Fruit fly (Drosophila melanogaster) whole organism, embryonic: Measurements from ENCODE around the gene CG13840.

Experiments
- Bdp1 ChIP-seq: fragments of 200-800 bp; sonication (Bioruptor generic); optimal IDR thresholded peaks from 3 replicates; lab custom pipeline; 2016; ENCODE audit warnings: missing biosample characterization, missing genetic modification characterization
- CG10147 ChIP-seq: fragments of 200-800 bp; sonication (Bioruptor generic); optimal IDR thresholded peaks from 2 replicates; lab custom pipeline; 2019; ENCODE audit warnings: missing biosample characterization, mild to moderate bottlenecking, missing genetic modification characterization, moderate library complexity
- CG10543 ChIP-seq: fragments of 200-800 bp; sonication (Bioruptor generic); optimal IDR thresholded peaks from 3 replicates; lab custom pipeline; 2017; ENCODE audit warnings: missing biosample characterization, mild to moderate bottlenecking, missing genetic modification characterization, moderate library complexity
- CG11504 ChIP-seq: fragments of 200-800 bp; sonication (Bioruptor generic); optimal IDR thresholded peaks from 3 replicates; lab custom pipeline; 2019; ENCODE audit warnings: missing biosample characterization, mild to moderate bottlenecking, missing genetic modification characterization, moderate library complexity
- CG13296 ChIP-seq: fragments of 200-800 bp; sonication (Bioruptor generic); optimal IDR thresholded peaks from 3 replicates; lab custom pipeline; 2018; ENCODE audit warnings: missing biosample characterization, mild to moderate bottlenecking, missing genetic modification characterization
- CG13424 ChIP-seq: fragments of 200-800 bp; sonication (Bioruptor generic); optimal IDR thresholded peaks from 2 replicates; lab custom pipeline; 2019; ENCODE audit warnings: missing biosample characterization, mild to moderate bottlenecking, missing genetic modification characterization, moderate library complexity
- CG15269 ChIP-seq: fragments of 200-800 bp; sonication (Bioruptor generic); optimal IDR thresholded peaks from 2 replicates; lab custom pipeline; 2018; ENCODE audit warnings: missing biosample characterization, mild to moderate bottlenecking, missing genetic modification characterization, moderate library complexity
- CG15601 ChIP-seq: fragments of 200-800 bp; sonication (Bioruptor generic); optimal IDR thresholded peaks from 3 replicates; lab custom pipeline; 2019; ENCODE audit warnings: missing biosample characterization, mild to moderate bottlenecking, missing genetic modification characterization, moderate library complexity
- CG17359 ChIP-seq: fragments of 200-800 bp; sonication (Bioruptor generic); optimal IDR thresholded peaks from 3 replicates; lab custom pipeline; 2018; ENCODE audit warnings: missing biosample characterization, mild to moderate bottlenecking, missing genetic modification characterization, moderate library complexity
- CG17385 ChIP-seq: fragments of 200-800 bp; sonication (Bioruptor generic); optimal IDR thresholded peaks from 3 replicates; lab custom pipeline; 2018; ENCODE audit warnings: missing biosample characterization, mild to moderate bottlenecking, missing genetic modification characterization
- CG2129 ChIP-seq: fragments of 200-800 bp; sonication (Bioruptor generic); IDR thresholded peaks from 2 replicates; pipeline ENCODE4 v1.3.6; 2022; ENCODE audit warnings: missing biosample characterization, missing genetic modification characterization; ENCODE audit not compliant: partially characterized antibody
- CG2678 ChIP-seq: fragments of 200-800 bp; sonication (Bioruptor generic); optimal IDR thresholded peaks from 3 replicates; lab custom pipeline; 2019; ENCODE audit warnings: missing biosample characterization, mild to moderate bottlenecking, missing genetic modification characterization, moderate library complexity
- CG31365 ChIP-seq: fragments of 200-800 bp; sonication (Bioruptor generic); optimal IDR thresholded peaks from 2 replicates; lab custom pipeline; 2018; ENCODE audit warnings: missing biosample characterization, mild to moderate bottlenecking, missing genetic modification characterization
- CG31441 ChIP-seq: fragments of 200-800 bp; sonication (Bioruptor generic); IDR thresholded peaks from 2 replicates; pipeline ENCODE4 v1.3.6; 2022; ENCODE audit warnings: missing biosample characterization, missing genetic modification characterization
- CG3281 ChIP-seq: fragments of 200-800 bp; sonication (Bioruptor generic); optimal IDR thresholded peaks from 3 replicates; lab custom pipeline; 2017; ENCODE audit warnings: missing biosample characterization, mild to moderate bottlenecking, missing genetic modification characterization
- CG6765 ChIP-seq: fragments of 200-800 bp; sonication (Bioruptor generic); optimal IDR thresholded peaks from 3 replicates; lab custom pipeline; 2017; ENCODE audit warnings: missing biosample characterization, mild to moderate bottlenecking, missing genetic modification characterization
- CG6854 ChIP-seq: fragments of 200-800 bp; sonication (Bioruptor generic); optimal IDR thresholded peaks from 3 replicates; lab custom pipeline; 2017; ENCODE audit warnings: missing biosample characterization, mild to moderate bottlenecking, missing genetic modification characterization
- CG7839 ChIP-seq: fragments of 200-800 bp; sonication (Bioruptor generic); optimal IDR thresholded peaks from 3 replicates; lab custom pipeline; 2018; ENCODE audit warnings: missing biosample characterization, mild to moderate bottlenecking, missing genetic modification characterization, moderate library complexity
- CG9817 ChIP-seq: fragments of 200-800 bp; sonication (Bioruptor generic); optimal IDR thresholded peaks from 2 replicates; lab custom pipeline; 2018; ENCODE audit warnings: missing biosample characterization, mild to moderate bottlenecking, missing genetic modification characterization, moderate library complexity
- CoRest ChIP-seq: fragments of 200-800 bp; sonication (Bioruptor generic); optimal IDR thresholded peaks from 3 replicates; lab custom pipeline; 2018; ENCODE audit warnings: missing biosample characterization, mild to moderate bottlenecking, missing genetic modification characterization, moderate library complexity
- Fer3 ChIP-seq: fragments of 200-800 bp; sonication (Bioruptor generic); optimal IDR thresholded peaks from 2 replicates; lab custom pipeline; 2018; ENCODE audit warnings: missing biosample characterization, mild to moderate bottlenecking, missing genetic modification characterization, moderate library complexity
- H2.0 ChIP-seq: fragments of 200-800 bp; sonication (Bioruptor generic); IDR thresholded peaks from 2 replicates; pipeline ENCODE4 v1.3.6; 2022; ENCODE audit warnings: missing biosample characterization, missing genetic modification characterization
- Hand ChIP-seq: fragments of 200-800 bp; sonication (Bioruptor generic); optimal IDR thresholded peaks from 2 replicates; lab custom pipeline; 2017; ENCODE audit warnings: mild to moderate bottlenecking, missing biosample characterization, missing genetic modification reagents, missing genetic modification characterization
- Hr39 ChIP-seq: fragments of >200 bp; optimal IDR thresholded peaks from 2 replicates; lab custom pipeline; 2017
- Hr51 ChIP-seq, 2 experiments: fragments of 200-800 bp; sonication (Bioruptor generic); optimal IDR thresholded peaks; 2 replicates in 1 of 2; 3 replicates in 1 of 2; lab custom pipeline; 2016 to 2018; ENCODE audit warnings: missing biosample characterization in 2 of 2, missing genetic modification characterization in 2 of 2, mild to moderate bottlenecking in 1 of 2, moderate library complexity in 1 of 2
- Meics ChIP-seq: fragments of 200-800 bp; sonication (Bioruptor generic); optimal IDR thresholded peaks from 2 replicates; lab custom pipeline; 2017; ENCODE audit warnings: missing biosample characterization, mild to moderate bottlenecking, missing genetic modification characterization
- NK7.1 ChIP-seq: fragments of 200-800 bp; sonication (Bioruptor generic); optimal IDR thresholded peaks from 3 replicates; lab custom pipeline; 2016; ENCODE audit warnings: missing biosample characterization, missing genetic modification characterization
- Nf-YA ChIP-seq: fragments of 200-800 bp; sonication (Bioruptor generic); IDR thresholded peaks from 2 replicates; pipeline ENCODE4 v1.3.6; 2022; ENCODE audit warnings: missing biosample characterization, missing genetic modification characterization
- NfI ChIP-seq: fragments of 200-800 bp; sonication (Bioruptor generic); optimal IDR thresholded peaks from 3 replicates; lab custom pipeline; 2018; ENCODE audit warnings: missing biosample characterization, mild to moderate bottlenecking, missing genetic modification characterization, moderate library complexity
- PHDP ChIP-seq: fragments of 200-800 bp; sonication (Bioruptor generic); optimal IDR thresholded peaks from 3 replicates; lab custom pipeline; 2018; ENCODE audit warnings: missing biosample characterization, mild to moderate bottlenecking, missing genetic modification characterization, moderate library complexity
- Rx ChIP-seq: fragments of 200-800 bp; sonication (Bioruptor generic); IDR thresholded peaks from 2 replicates; pipeline ENCODE4 v1.3.6; 2022; ENCODE audit warnings: missing biosample characterization, missing genetic modification characterization
- Sox102F ChIP-seq: fragments of 200-800 bp; sonication (Bioruptor generic); optimal IDR thresholded peaks from 2 replicates; lab custom pipeline; 2018; ENCODE audit warnings: missing biosample characterization, mild to moderate bottlenecking, missing genetic modification characterization, moderate library complexity
- abd-A ChIP-seq: fragments of 200-800 bp; sonication (Bioruptor generic); optimal IDR thresholded peaks from 3 replicates; lab custom pipeline; 2019; ENCODE audit warnings: missing biosample characterization, mild to moderate bottlenecking, missing genetic modification characterization, moderate library complexity
- az2 ChIP-seq: fragments of 200-800 bp; sonication (Bioruptor generic); optimal IDR thresholded peaks from 3 replicates; lab custom pipeline; 2016; ENCODE audit warnings: missing biosample characterization, missing genetic modification characterization
- caup ChIP-seq: fragments of 200-800 bp; sonication (Bioruptor generic); optimal IDR thresholded peaks from 3 replicates; lab custom pipeline; 2017; ENCODE audit warnings: missing biosample characterization, mild to moderate bottlenecking, missing genetic modification characterization, moderate library complexity; ENCODE audit not compliant: severe bottlenecking
- dm ChIP-seq: fragments of 200-800 bp; sonication (Bioruptor generic); optimal IDR thresholded peaks from 3 replicates; lab custom pipeline; 2016; ENCODE audit warnings: missing biosample characterization, missing genetic modification characterization
- dmrt99B ChIP-seq: fragments of 200-800 bp; sonication (Bioruptor generic); optimal IDR thresholded peaks from 2 replicates; lab custom pipeline; 2018; ENCODE audit warnings: missing biosample characterization, mild to moderate bottlenecking, missing genetic modification characterization, moderate library complexity
- dysf ChIP-seq: fragments of 200-800 bp; sonication (Bioruptor generic); IDR thresholded peaks from 3 replicates; pipeline ENCODE4 v1.3.6; 2022; ENCODE audit warnings: missing biosample characterization, missing genetic modification characterization
- gem ChIP-seq: fragments of 200-800 bp; sonication (Bioruptor generic); optimal IDR thresholded peaks from 2 replicates; lab custom pipeline; 2019; ENCODE audit warnings: missing biosample characterization, mild to moderate bottlenecking, missing genetic modification characterization, moderate library complexity
- grau ChIP-seq: fragments of 200-800 bp; optimal IDR thresholded peaks from 3 replicates; lab custom pipeline; 2019; ENCODE audit warnings: missing biosample characterization, mild to moderate bottlenecking, missing genetic modification characterization, moderate library complexity
- lab ChIP-seq: fragments of 200-800 bp; sonication (Bioruptor generic); optimal IDR thresholded peaks from 3 replicates; lab custom pipeline; 2017; ENCODE audit warnings: missing biosample characterization, missing genetic modification characterization, mild to moderate bottlenecking, moderate library complexity, missing genetic modification reagents
- pzg ChIP-seq: fragments of 200-800 bp; sonication (Bioruptor generic); optimal IDR thresholded peaks from 3 replicates; lab custom pipeline; 2018; ENCODE audit warnings: missing biosample characterization, mild to moderate bottlenecking, missing genetic modification characterization, moderate library complexity
- row ChIP-seq: fragments of 200-800 bp; sonication (Bioruptor generic); IDR thresholded peaks from 3 replicates; pipeline ENCODE4 v1.3.6; 2022; ENCODE audit warnings: missing biosample characterization, missing genetic modification characterization
- salm ChIP-seq: fragments of 200-800 bp; sonication (Bioruptor generic); optimal IDR thresholded peaks from 2 replicates; lab custom pipeline; 2018; ENCODE audit warnings: missing biosample characterization, mild to moderate bottlenecking, missing genetic modification characterization
- sens ChIP-seq: fragments of 200-800 bp; sonication (Bioruptor generic); peaks from one replicate; lab custom pipeline; 2016; ENCODE audit warnings: missing biosample characterization, missing genetic modification characterization
- sim ChIP-seq: fragments of 200-800 bp; sonication (Bioruptor generic); IDR thresholded peaks from 2 replicates; pipeline ENCODE4 v1.3.6; 2022; ENCODE audit warnings: missing biosample characterization, missing genetic modification characterization
- tgo ChIP-seq: fragments of 200-800 bp; sonication (Bioruptor generic); IDR thresholded peaks from 3 replicates; pipeline ENCODE4 v1.3.6; 2022; ENCODE audit warnings: missing biosample characterization, missing genetic modification characterization
- wdn ChIP-seq: fragments of 200-800 bp; sonication (Bioruptor generic); IDR thresholded peaks from 2 replicates; pipeline ENCODE4 v1.3.6; 2022; ENCODE audit warnings: missing biosample characterization, missing genetic modification characterization

CG13840 gene

DNA sequence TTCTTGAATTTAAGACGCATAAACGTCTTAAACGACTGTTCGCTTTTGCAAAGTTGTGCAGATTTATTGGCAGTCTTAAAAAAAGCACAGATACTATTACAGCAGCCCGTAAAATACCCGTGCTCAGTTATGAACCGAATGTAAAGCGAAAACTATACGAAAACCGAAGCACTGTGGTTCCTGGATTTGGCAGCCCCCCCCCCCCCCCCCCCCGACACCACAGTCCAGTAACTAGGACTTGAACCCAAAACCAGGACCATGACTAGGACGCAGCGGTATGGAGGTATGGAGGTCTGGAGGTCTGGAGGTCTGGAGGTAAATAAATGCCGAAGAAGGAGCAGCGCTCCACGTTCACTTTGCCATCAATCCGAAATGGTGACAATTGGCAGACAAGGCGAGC, 17.4 kb upstream of the CG13840 start:
- TF ChIP-seq Hr39 (lab: Kevin White, UChicago) (peak; percentile 67), sim (GFP tag; lab: Robert Waterston, UW) (no peak)

DNA sequence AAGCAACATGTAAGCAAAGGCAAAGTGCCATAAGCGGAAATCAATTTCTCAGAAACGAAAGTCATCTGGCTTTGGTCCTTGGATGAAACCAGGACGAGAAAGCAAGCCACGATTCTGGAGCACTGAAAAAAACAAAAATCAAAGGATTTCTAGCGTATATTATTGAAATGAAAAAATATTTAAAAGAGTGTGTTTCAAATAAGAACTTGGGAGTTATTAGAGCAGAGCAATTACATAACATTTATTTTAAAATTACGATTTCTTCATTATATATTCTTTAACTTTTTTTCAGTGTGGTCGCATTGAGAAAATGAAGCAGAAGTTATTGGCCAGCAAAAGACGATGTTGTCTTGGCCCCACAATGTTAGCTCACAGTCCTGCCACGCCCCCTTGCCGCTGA, 6.8 kb upstream of the CG13840 start:
- TF ChIP-seq tgo, result peak; percentile 22; the same call in 1 of the 3 replicates
- TF ChIP-seq salm (tag; lab: Kevin White, UChicago), result no peak
- peak; percentile 42 for TF ChIP-seq dmrt99B
- TF ChIP-seq H2.0 (GFP tag; lab: Robert Waterston, UW), result no peak
- no peak for TF ChIP-seq CG31365 (tag; lab: Kevin White, UChicago)
- TF ChIP-seq CG3281 (GFP tag; lab: Kevin White, UChicago), result peak; percentile 23
- peak; percentile 0 for TF ChIP-seq NfI
- no peak for TF ChIP-seq Rx
- TF ChIP-seq Hr51 (GFP tag; optimal IDR thresholded peaks at IDR 0.05; lab: Kevin White, UChicago), result peak in 1 of 2 experiments; percentile 54
- TF ChIP-seq lab, result peak; percentile 47
- 0 out of 2 replicates have a peak, but pooled peaks have one; percentile 23 for TF ChIP-seq Nf-YA (GFP tag; lab: Robert Waterston, UW)
- TF ChIP-seq CG15269 (tag; lab: Kevin White, UChicago), result peak; percentile 36
- TF ChIP-seq pzg (GFP tag; lab: Kevin White, UChicago), result no peak
- no peak for TF ChIP-seq PHDP (tag; lab: Kevin White, UChicago)
- peak; percentile 5 for TF ChIP-seq CG13296 (GFP tag; lab: Kevin White, UChicago)
- TF ChIP-seq CG6854 (GFP tag; lab: Kevin White, UChicago), result peak; percentile 9
- TF ChIP-seq CG17385 (GFP tag; lab: Kevin White, UChicago), result peak; percentile 11
- TF ChIP-seq dysf (GFP tag; lab: Robert Waterston, UW), result 0 out of 3 replicates have a peak, but pooled peaks have one; percentile 15
- peak; percentile 19 for TF ChIP-seq Hand
- TF ChIP-seq CG31441 (GFP tag; lab: Robert Waterston, UW), result 0 out of 2 replicates have a peak, but pooled peaks have one; percentile 27
- TF ChIP-seq abd-A (tag; lab: Kevin White, UChicago), result peak; percentile 6
- no peak for TF ChIP-seq CG15601 (tag; lab: Kevin White, UChicago)
- peak; percentile 16 for TF ChIP-seq Meics (GFP tag; lab: Kevin White, UChicago)
- peak; percentile 45 for TF ChIP-seq CG7839 (tag; lab: Kevin White, UChicago)
- TF ChIP-seq CG2129 (GFP tag; lab: Robert Waterston, UW), result no peak
- peak; percentile 44 for TF ChIP-seq CG13424 (tag; lab: Kevin White, UChicago)
- no peak for TF ChIP-seq az2
- no peak for TF ChIP-seq Bdp1 (GFP tag; lab: Kevin White, UChicago)
- TF ChIP-seq CG10543 (GFP tag; lab: Kevin White, UChicago), result peak; percentile 5
- no peak for TF ChIP-seq dm (GFP tag; lab: Kevin White, UChicago)
- TF ChIP-seq CG17359 (tag; lab: Kevin White, UChicago), result peak; percentile 17
- peak; percentile 7 for TF ChIP-seq caup
- TF ChIP-seq grau (tag; lab: Kevin White, UChicago), result peak; percentile 41
- peak; percentile 10 for TF ChIP-seq CG6765 (GFP tag; lab: Kevin White, UChicago)
- TF ChIP-seq CG11504, result peak; percentile 52
- TF ChIP-seq CG2678 (tag; lab: Kevin White, UChicago), result peak; percentile 64
- peak; percentile 29 for TF ChIP-seq Fer3 (tag; lab: Kevin White, UChicago)
- peak; percentile 12 for TF ChIP-seq CoRest
- TF ChIP-seq sens (GFP tag; lab: Kevin White, UChicago), result peak; percentile 32
- peak; percentile 5 for TF ChIP-seq CG10147 (GFP tag; lab: Kevin White, UChicago)
- TF ChIP-seq Sox102F (GFP tag; lab: Kevin White, UChicago), result peak; percentile 12
- peak; percentile 47; the same call in 1 of the 3 replicates for TF ChIP-seq row
- peak; percentile 51 for TF ChIP-seq gem (tag; lab: Kevin White, UChicago)
- peak; percentile 16 for TF ChIP-seq CG9817 (tag; lab: Kevin White, UChicago)
- TF ChIP-seq NK7.1 (GFP tag; lab: Kevin White, UChicago), result no peak
- TF ChIP-seq wdn (GFP tag; lab: Robert Waterston, UW), result 0 out of 2 replicates have a peak, but pooled peaks have one; percentile 28
